Worm (Caenorhabditis elegans) whole organism, young adult: ENCODE measurements around the gene arl-5.

Experiments used
- B0261.1 ChIP-seq: sonication (generic microtip); optimal IDR thresholded peaks from 2 replicates; lab custom pipeline; 2016; ENCODE audit warnings: mild to moderate bottlenecking, missing genetic modification characterization, moderate library complexity, missing compliant biosample characterization
- C06A6.2 ChIP-seq: fragments of 200-800 bp; sonication (Bioruptor generic); conservative IDR thresholded peaks from 2 replicates; pipeline ENCODE4 v1.3.6; 2022; ENCODE audit warnings: missing genetic modification characterization, missing compliant biosample characterization
- C17E4.6 ChIP-seq: fragments of 200-800 bp; sonication (Bioruptor generic); IDR thresholded peaks from 2 replicates; pipeline ENCODE4 v1.3.6; 2022; ENCODE audit warnings: missing genetic modification reagents, missing genetic modification characterization, missing compliant biosample characterization
- F10E7.11 ChIP-seq: sonication (generic microtip); optimal IDR thresholded peaks from 2 replicates; lab custom pipeline; 2017; ENCODE audit warnings: mild to moderate bottlenecking, missing genetic modification characterization, moderate library complexity, missing compliant biosample characterization
- F49E8.2 ChIP-seq: sonication (generic microtip); optimal IDR thresholded peaks from 3 replicates; lab custom pipeline; 2017; ENCODE audit warnings: missing genetic modification characterization, mild to moderate bottlenecking, missing compliant biosample characterization, antibody characterized with exemption, moderate library complexity; ENCODE audit not compliant: insufficient read depth
- F55B11.4 ChIP-seq: sonication (generic microtip); optimal IDR thresholded peaks from 2 replicates; lab custom pipeline; 2016; ENCODE audit warnings: missing compliant biosample characterization, missing genetic modification characterization, borderline replicate concordance; ENCODE audit not compliant: insufficient read depth
- Y79H2A.3 ChIP-seq: fragments of 200-800 bp; sonication (Bioruptor generic); conservative IDR thresholded peaks from 2 replicates; pipeline ENCODE4 v1.3.6; 2022; ENCODE audit warnings: missing genetic modification reagents, missing genetic modification characterization, missing compliant biosample characterization
- ama-1 ChIP-seq, 3 experiments: fragments of 150-350 bp in 1 of 3; sonication (generic microtip) in 2 of 3; optimal IDR thresholded peaks; 2 replicates each; lab custom pipeline; 2014 to 2018; ENCODE audit warnings: missing biosample characterization in 2 of 3, missing genetic modification characterization in 2 of 3, missing genetic modification reagents in 2 of 3
- aptf-2 ChIP-seq: fragments of 200-800 bp; sonication (Bioruptor generic); conservative IDR thresholded peaks from 2 replicates; pipeline ENCODE4 v1.3.6; 2022; ENCODE audit warnings: missing genetic modification reagents, missing genetic modification characterization, missing compliant biosample characterization
- aptf-3 ChIP-seq: fragments of 200-800 bp; sonication (Bioruptor generic); IDR thresholded peaks from 2 replicates; pipeline ENCODE4 v1.3.6; 2022; ENCODE audit warnings: missing genetic modification characterization, missing compliant biosample characterization
- atf-7 ChIP-seq: sonication (generic microtip); optimal IDR thresholded peaks from 2 replicates; lab custom pipeline; 2017; ENCODE audit warnings: mild to moderate bottlenecking, missing genetic modification characterization, missing compliant biosample characterization
- cebp-2 ChIP-seq: fragments of 200-800 bp; sonication (Bioruptor generic); IDR thresholded peaks from 2 replicates; pipeline ENCODE4 v1.3.6; 2022; ENCODE audit warnings: missing genetic modification characterization, missing compliant biosample characterization
- ceh-58 ChIP-seq: fragments of 200-800 bp; sonication (Bioruptor generic); IDR thresholded peaks from 2 replicates; pipeline ENCODE4 v1.3.6; 2022; ENCODE audit warnings: missing genetic modification characterization, missing compliant biosample characterization
- dox-1 ChIP-seq: fragments of 200-800 bp; sonication (Bioruptor generic); IDR thresholded peaks from 2 replicates; pipeline ENCODE4 v1.3.6; 2022; ENCODE audit warnings: missing genetic modification reagents, missing genetic modification characterization, missing compliant biosample characterization
- egl-44 ChIP-seq: fragments of 200-800 bp; sonication (Bioruptor generic); IDR thresholded peaks from 2 replicates; pipeline ENCODE4 v1.3.6; 2022; ENCODE audit warnings: missing genetic modification reagents, missing genetic modification characterization, missing compliant biosample characterization
- egrh-3 ChIP-seq: fragments of 200-800 bp; sonication (Bioruptor generic); IDR thresholded peaks from 2 replicates; pipeline ENCODE4 v1.3.6; 2022; ENCODE audit warnings: missing genetic modification reagents, missing genetic modification characterization, missing compliant biosample characterization
- ekl-4 ChIP-seq: fragments of 200-800 bp; sonication (Bioruptor generic); IDR thresholded peaks from 2 replicates; pipeline ENCODE4 v1.3.6; 2022; ENCODE audit warnings: missing genetic modification reagents, missing genetic modification characterization, missing compliant biosample characterization
- ets-4 ChIP-seq: fragments of 200-800 bp; sonication (Bioruptor generic); optimal IDR thresholded peaks from 2 replicates; lab custom pipeline; 2018; ENCODE audit warnings: mild to moderate bottlenecking, missing genetic modification characterization, missing compliant biosample characterization
- hmg-1.2 ChIP-seq: fragments of 200-800 bp; sonication (Bioruptor generic); IDR thresholded peaks from 2 replicates; pipeline ENCODE4 v1.3.6; 2022; ENCODE audit warnings: missing genetic modification reagents, missing genetic modification characterization, missing compliant biosample characterization
- hrde-1 ChIP-seq: sonication (generic microtip); optimal IDR thresholded peaks from 2 replicates; lab custom pipeline; 2016; ENCODE audit warnings: missing genetic modification characterization, mild to moderate bottlenecking, missing compliant biosample characterization, moderate library complexity, missing genotype, missing genetic modification reagents, borderline replicate concordance
- let-526 ChIP-seq: fragments of 200-800 bp; sonication (Bioruptor generic); IDR thresholded peaks from 2 replicates; pipeline ENCODE4 v1.3.6; 2022; ENCODE audit warnings: missing genetic modification reagents, missing genetic modification characterization, missing compliant biosample characterization
- lin-40 ChIP-seq: sonication (generic microtip); optimal IDR thresholded peaks from 2 replicates; lab custom pipeline; 2016; ENCODE audit warnings: missing genetic modification characterization, mild to moderate bottlenecking, missing compliant biosample characterization, missing genotype, missing genetic modification reagents
- lin-54 ChIP-seq: fragments of 200-800 bp; sonication (Bioruptor generic); optimal IDR thresholded peaks from 2 replicates; lab custom pipeline; 2018; ENCODE audit warnings: mild to moderate bottlenecking, missing genetic modification characterization, missing compliant biosample characterization
- lir-1 ChIP-seq: fragments of 200-800 bp; sonication (Bioruptor generic); conservative IDR thresholded peaks from 2 replicates; pipeline ENCODE4 v1.3.6; 2022; ENCODE audit warnings: missing genetic modification reagents, missing genetic modification characterization, missing compliant biosample characterization
- madf-10 ChIP-seq: sonication (generic microtip); optimal IDR thresholded peaks from 2 replicates; lab custom pipeline; 2016; ENCODE audit warnings: mild to moderate bottlenecking, missing genetic modification characterization, missing compliant biosample characterization
- madf-3 ChIP-seq: fragments of 200-800 bp; sonication (Bioruptor generic); IDR thresholded peaks from 2 replicates; pipeline ENCODE4 v1.3.6; 2022; ENCODE audit warnings: missing genetic modification reagents, missing genetic modification characterization, missing compliant biosample characterization
- mel-28 ChIP-seq: sonication (generic microtip); optimal IDR thresholded peaks from 2 replicates; lab custom pipeline; 2016; ENCODE audit warnings: borderline replicate concordance, mild to moderate bottlenecking, missing genetic modification characterization, missing compliant biosample characterization
- mxl-1 ChIP-seq: sonication (generic microtip); optimal IDR thresholded peaks from 2 replicates; lab custom pipeline; 2016; ENCODE audit warnings: missing genetic modification characterization, missing compliant biosample characterization
- nfya-1 ChIP-seq: sonication (generic microtip); optimal IDR thresholded peaks from 2 replicates; lab custom pipeline; 2017; ENCODE audit warnings: antibody characterized with exemption, missing compliant biosample characterization, missing genetic modification characterization, borderline replicate concordance; ENCODE audit not compliant: insufficient read depth
- nhr-80 ChIP-seq: sonication (generic microtip); optimal IDR thresholded peaks from 2 replicates; lab custom pipeline; 2016; ENCODE audit warnings: missing genetic modification characterization, missing compliant biosample characterization
- nhr-90 ChIP-seq: sonication (generic microtip); optimal IDR thresholded peaks from 2 replicates; lab custom pipeline; 2016; ENCODE audit warnings: missing genotype, mild to moderate bottlenecking, missing genetic modification characterization, missing compliant biosample characterization
- pbrm-1 ChIP-seq: fragments of 200-800 bp; sonication (Bioruptor generic); IDR thresholded peaks from 2 replicates; pipeline ENCODE4 v1.3.6; 2022; ENCODE audit warnings: missing genetic modification reagents, missing genetic modification characterization, missing compliant biosample characterization
- pha-4 ChIP-seq: fragments of 150-350 bp; sonication (generic microtip); optimal IDR thresholded peaks from 2 replicates; lab custom pipeline; 2014; ENCODE audit warnings: missing biosample characterization, missing genetic modification reagents, missing genetic modification characterization
- rcor-1 ChIP-seq: fragments of 200-800 bp; sonication (Bioruptor generic); IDR thresholded peaks from 2 replicates; pipeline ENCODE4 v1.3.6; 2022; ENCODE audit warnings: missing genetic modification reagents, missing genetic modification characterization, missing compliant biosample characterization
- repo-1 ChIP-seq: sonication (generic microtip); optimal IDR thresholded peaks from 2 replicates; lab custom pipeline; 2017; ENCODE audit warnings: mild to moderate bottlenecking, missing genetic modification characterization, missing compliant biosample characterization
- snpc-1.1 ChIP-seq: sonication (generic microtip); optimal IDR thresholded peaks from 2 replicates; lab custom pipeline; 2017; ENCODE audit warnings: missing genetic modification characterization, mild to moderate bottlenecking, missing compliant biosample characterization, antibody characterized with exemption, moderate library complexity, missing genotype, missing genetic modification reagents; ENCODE audit not compliant: insufficient read depth
- snpc-1.3 ChIP-seq: sonication (generic microtip); optimal IDR thresholded peaks from 2 replicates; lab custom pipeline; 2017; ENCODE audit warnings: missing genetic modification characterization, mild to moderate bottlenecking, missing compliant biosample characterization, antibody characterized with exemption, moderate library complexity, missing genotype, missing genetic modification reagents; ENCODE audit not compliant: insufficient read depth
- somi-1 ChIP-seq: fragments of 200-800 bp; sonication (Bioruptor generic); optimal IDR thresholded peaks from 2 replicates; lab custom pipeline; 2018; ENCODE audit warnings: mild to moderate bottlenecking, missing genetic modification characterization, missing compliant biosample characterization
- tlf-1 ChIP-seq: fragments of 200-800 bp; sonication (Bioruptor generic); optimal IDR thresholded peaks from 2 replicates; lab custom pipeline; 2018; ENCODE audit warnings: mild to moderate bottlenecking, missing genetic modification characterization, missing compliant biosample characterization
- xnd-1 ChIP-seq: sonication (generic microtip); optimal IDR thresholded peaks from 2 replicates; lab custom pipeline; 2016; ENCODE audit warnings: missing genotype, missing genetic modification reagents, missing genetic modification characterization, missing compliant biosample characterization
- ztf-18 ChIP-seq: sonication (generic microtip); optimal IDR thresholded peaks from 2 replicates; lab custom pipeline; 2016; ENCODE audit warnings: missing genotype, mild to moderate bottlenecking, missing genetic modification characterization, missing compliant biosample characterization
- ztf-22 ChIP-seq: fragments of 200-800 bp; sonication (Bioruptor generic); optimal IDR thresholded peaks from 2 replicates; lab custom pipeline; 2018; ENCODE audit warnings: mild to moderate bottlenecking, missing genetic modification characterization, moderate library complexity, missing compliant biosample characterization
- ztf-25 ChIP-seq: fragments of 200-800 bp; sonication (Bioruptor generic); IDR thresholded peaks from 2 replicates; pipeline ENCODE4 v1.3.6; 2022; ENCODE audit warnings: missing genetic modification reagents, missing genetic modification characterization, missing compliant biosample characterization
- ztf-28 ChIP-seq: fragments of 200-800 bp; sonication (Bioruptor generic); IDR thresholded peaks from 2 replicates; pipeline ENCODE4 v1.3.6; 2022; ENCODE audit warnings: missing genetic modification reagents, missing genetic modification characterization, missing compliant biosample characterization
- ztf-6 ChIP-seq: fragments of 200-800 bp; sonication (Bioruptor generic); IDR thresholded peaks from 2 replicates; pipeline ENCODE4 v1.3.6; 2022; ENCODE audit warnings: missing genetic modification reagents, missing genetic modification characterization, missing compliant biosample characterization

arl-5 gene

ce11 chrIII:9861470-9862342 lies 38.7 kb downstream of the arl-5 start (continued):
- TF ChIP-seq F10E7.11 (tag; lab: Kevin White, UChicago) (peak; percentile 55), let-526 (GFP tag; lab: Robert Waterston, UW) (peak; percentile 68; the same call in 1 of the 2 replicates), hmg-1.2 (GFP tag; lab: Robert Waterston, UW) (peak; percentile 78), xnd-1 (no peak), repo-1 (no peak), snpc-1.3 (tag; lab: Kevin White, UChicago) (peak; percentile 53), ztf-18 (tag; lab: Kevin White, UChicago) (peak; percentile 60), C06A6.2 (GFP tag; lab: Robert Waterston, UW) (no peak), rcor-1 (GFP tag; lab: Robert Waterston, UW) (peak; percentile 81), nfya-1 (tag; lab: Kevin White, UChicago) (no peak), mxl-1 (tag; lab: Kevin White, UChicago) (peak; percentile 43), B0261.1 (tag; lab: Kevin White, UChicago) (peak; percentile 94), madf-3 (GFP tag; lab: Robert Waterston, UW) (peak; percentile 54; the same call in 1 of the 2 replicates), cebp-2 (GFP tag; lab: Robert Waterston, UW) (peak; percentile 89; the same call in 1 of the 2 replicates), snpc-1.1 (no peak), madf-10 (tag; lab: Kevin White, UChicago) (peak; percentile 56), F49E8.2 (no peak), nhr-80 (tag; lab: Kevin White, UChicago) (peak; percentile 25), lin-40 (peak; percentile 64), C17E4.6 (GFP tag; lab: Robert Waterston, UW) (no peak), lin-54 (peak; percentile 67), ama-1 (optimal IDR thresholded peaks at IDR 0.05; lab: Kevin White, UChicago) (no peak), ama-1 (GFP tag; optimal IDR thresholded peaks at IDR 0.05; lab: Kevin White, UChicago) (peak in 1 of 2 experiments; percentile 63), pha-4 (tag; lab: Kevin White, UChicago) (no peak), ets-4 (GFP tag; lab: Kevin White, UChicago) (peak; percentile 14), ztf-25 (GFP tag; lab: Robert Waterston, UW) (peak; percentile 85), egrh-3 (GFP tag; lab: Robert Waterston, UW) (no peak), ekl-4 (peak; percentile 61), aptf-3 (0 out of 2 replicates have a peak, but pooled peaks have one; percentile 71), ztf-22 (GFP tag; lab: Kevin White, UChicago) (no peak), ztf-6 (GFP tag; lab: Robert Waterston, UW) (no peak), pbrm-1 (GFP tag; lab: Robert Waterston, UW) (peak; percentile 54; the same call in 1 of the 2 replicates), hrde-1 (tag; lab: Kevin White, UChicago) (peak; percentile 14), aptf-2 (GFP tag; lab: Robert Waterston, UW) (no peak), lir-1 (GFP tag; lab: Robert Waterston, UW) (no peak), somi-1 (peak; percentile 38), egl-44 (GFP tag; lab: Robert Waterston, UW) (peak; percentile 75; the same call in 1 of the 2 replicates), mel-28 (tag; lab: Kevin White, UChicago) (peak; percentile 10), ceh-58 (GFP tag; lab: Robert Waterston, UW) (no peak), Y79H2A.3 (GFP tag; lab: Robert Waterston, UW) (no peak), ztf-28 (no peak), F55B11.4 (tag; lab: Kevin White, UChicago) (no peak), dox-1 (GFP tag; lab: Robert Waterston, UW) (peak; percentile 72), tlf-1 (GFP tag; lab: Kevin White, UChicago) (peak; percentile 23), nhr-90 (peak; percentile 78), atf-7 (tag; lab: Kevin White, UChicago) (peak; percentile 36)
